Fruit fly (Drosophila melanogaster): ENCODE results near the gene Dhc64C.

The Dhc64C gene

DNA sequence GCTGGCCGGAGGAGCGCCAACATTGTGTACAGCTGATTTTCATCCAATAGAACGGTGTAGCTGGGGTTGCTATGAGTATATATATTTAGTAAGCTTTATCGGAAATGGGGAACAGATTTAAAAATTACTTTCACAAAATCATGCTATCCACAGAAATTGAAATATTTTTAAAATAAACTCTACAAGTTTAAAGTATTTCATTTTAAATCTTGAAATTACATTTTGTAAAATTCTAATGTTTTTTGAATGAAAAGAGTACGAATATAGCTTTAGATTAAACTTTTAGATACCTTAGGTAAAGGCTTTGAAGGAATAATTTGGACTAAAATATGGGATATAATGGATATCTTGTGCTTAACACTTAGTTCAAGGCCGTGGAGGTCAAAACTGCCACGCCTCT lies 18.2 kb downstream of the Dhc64C start, which contains the start of gene CG18808:
CG18808 (minus strand) TSS at position 101 of the 400 bp plus-strand sequence.
- no peak for TF ChIP-seq D1 (tag; optimal IDR thresholded peaks at IDR 0.05)
- TF ChIP-seq Pif1B (GFP tag; optimal IDR thresholded peaks at IDR 0.05), result no peak
- TF ChIP-seq CG13204 (GFP tag; optimal IDR thresholded peaks at IDR 0.05), result no peak
- no peak for TF ChIP-seq Snoo (tag; optimal IDR thresholded peaks at IDR 0.05)
- TF ChIP-seq CG14655 (GFP tag; optimal IDR thresholded peaks at IDR 0.05), result no peak
- no peak for TF ChIP-seq CG17806 (tag; optimal IDR thresholded peaks at IDR 0.05)
- TF ChIP-seq fd96Ca (GFP tag; IDR thresholded peaks at IDR 0.05), result no peak
- no peak for TF ChIP-seq CG34367 (tag; optimal IDR thresholded peaks at IDR 0.05)

- TF ChIP-seq D1 (tag; optimal IDR thresholded peaks at IDR 0.05) (no peak), CG9948 (tag; optimal IDR thresholded peaks at IDR 0.05) (no peak), CG8301 (tag; optimal IDR thresholded peaks at IDR 0.05) (no peak), CG8159 (tag; optimal IDR thresholded peaks at IDR 0.05) (no peak), CG14655 (GFP tag; optimal IDR thresholded peaks at IDR 0.05) (no peak), CG34367 (tag; optimal IDR thresholded peaks at IDR 0.05) (no peak), CG10348 (GFP tag; IDR thresholded peaks at IDR 0.05) (no peak), CG12605 (GFP tag; IDR thresholded peaks at IDR 0.05) (no peak), fd96Ca (GFP tag; IDR thresholded peaks at IDR 0.05) (no peak), Pif1A (GFP tag; optimal IDR thresholded peaks at IDR 0.05) (no peak), CG32121 (GFP tag; IDR thresholded peaks at IDR 0.05) (no peak), gl (tag; optimal IDR thresholded peaks at IDR 0.05) (no peak), EcR (GFP tag; optimal IDR thresholded peaks at IDR 0.05) (no peak), CG17806 (tag; optimal IDR thresholded peaks at IDR 0.05) (no peak), rn (GFP tag; IDR thresholded peaks at IDR 0.05) (no peak), CG15710 (tag; optimal IDR thresholded peaks at IDR 0.05) (no peak), Ets98B (GFP tag; IDR thresholded peaks at IDR 0.05) (no peak), CG13204 (GFP tag; optimal IDR thresholded peaks at IDR 0.05) (no peak), Pif1B (GFP tag; optimal IDR thresholded peaks at IDR 0.05) (no peak)
Observed at dm6 chr3L:4805751-4806150, 19.7 kb downstream of the Dhc64C start.

DNA sequence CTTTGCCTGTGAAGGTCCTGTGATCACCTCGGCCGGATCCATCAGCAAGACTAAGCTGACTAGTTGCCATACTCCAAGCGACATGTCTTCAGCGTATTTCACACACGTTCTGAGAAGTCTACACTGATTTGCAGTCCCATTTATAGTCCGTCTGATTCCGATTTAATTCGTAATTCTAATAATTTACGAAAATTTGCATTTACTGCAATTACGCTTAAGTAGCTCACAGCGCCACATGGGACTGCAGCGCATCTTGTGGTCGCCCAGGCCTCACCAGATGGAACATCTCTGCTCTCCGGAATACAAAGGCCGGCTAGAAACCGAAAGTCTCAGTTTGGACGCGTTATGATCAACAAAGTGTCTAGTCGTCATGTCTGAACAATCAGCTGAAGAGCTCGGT lies 20.3 kb downstream of the Dhc64C start, which contains the start of gene CG7509:
CG7509 (minus strand) TSS at position 101 of the 400 bp plus-strand sequence.
- no peak for TF ChIP-seq CG17806 (tag; optimal IDR thresholded peaks at IDR 0.05)
- TF ChIP-seq CG4496 (GFP tag; IDR thresholded peaks at IDR 0.05), result no peak
- TF ChIP-seq Snoo (tag; optimal IDR thresholded peaks at IDR 0.05), result no peak
- no peak for TF ChIP-seq Pif1B (GFP tag; optimal IDR thresholded peaks at IDR 0.05)
- no peak for TF ChIP-seq CG14655 (GFP tag; optimal IDR thresholded peaks at IDR 0.05)
- TF ChIP-seq CG32121 (GFP tag; IDR thresholded peaks at IDR 0.05), result no peak
- no peak for TF ChIP-seq CG9948 (tag; optimal IDR thresholded peaks at IDR 0.05)
- no peak for TF ChIP-seq CG15710 (tag; optimal IDR thresholded peaks at IDR 0.05)
- no peak for TF ChIP-seq rn (GFP tag; IDR thresholded peaks at IDR 0.05)
- no peak for TF ChIP-seq gl (tag; optimal IDR thresholded peaks at IDR 0.05)
- TF ChIP-seq EcR (GFP tag; optimal IDR thresholded peaks at IDR 0.05), result no peak
- no peak for TF ChIP-seq CG13204 (GFP tag; optimal IDR thresholded peaks at IDR 0.05)
- no peak for TF ChIP-seq D1 (tag; optimal IDR thresholded peaks at IDR 0.05)
- no peak for TF ChIP-seq CG10348 (GFP tag; IDR thresholded peaks at IDR 0.05)
- TF ChIP-seq CG8301 (tag; optimal IDR thresholded peaks at IDR 0.05), result no peak
- TF ChIP-seq Ets98B (GFP tag; IDR thresholded peaks at IDR 0.05), result no peak

- TF ChIP-seq Ets98B (GFP tag; IDR thresholded peaks at IDR 0.05), result no peak
- TF ChIP-seq fd96Ca (GFP tag; IDR thresholded peaks at IDR 0.05), result peak; percentile 14; the same call in 1 of the 3 replicates
Observed at dm6 chr3L:4800641-4801040, 24.8 kb downstream of the Dhc64C start.

DNA sequence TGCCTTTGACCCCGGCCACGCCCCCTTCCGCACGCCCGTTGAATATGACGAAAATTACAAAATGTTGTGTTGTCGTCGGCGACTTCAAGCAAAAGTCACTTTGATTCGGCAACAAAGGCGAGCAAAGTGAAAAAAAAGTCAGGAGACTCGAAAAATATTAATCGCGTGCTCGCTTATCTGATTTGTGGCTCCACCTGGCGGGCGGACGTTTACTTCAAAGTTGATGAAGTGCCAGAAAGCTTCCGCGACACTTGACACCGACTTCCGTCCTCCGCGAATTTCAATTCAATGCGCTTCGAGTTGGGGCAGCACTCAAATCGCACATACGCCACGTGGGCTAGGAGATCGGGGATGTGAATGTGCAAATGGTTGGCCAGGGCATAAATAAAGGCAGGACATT lies 49.1 kb downstream of the Dhc64C start:
- TF ChIP-seq D1 (tag; optimal IDR thresholded peaks at IDR 0.05) (no peak), Pif1B (GFP tag; optimal IDR thresholded peaks at IDR 0.05) (no peak), fd96Ca (GFP tag; IDR thresholded peaks at IDR 0.05) (no peak), CG8159 (tag; optimal IDR thresholded peaks at IDR 0.05) (no peak), CG12605 (GFP tag; IDR thresholded peaks at IDR 0.05) (no peak), CG4496 (GFP tag; IDR thresholded peaks at IDR 0.05) (no peak), Pif1A (GFP tag; optimal IDR thresholded peaks at IDR 0.05) (no peak), CG32121 (GFP tag; IDR thresholded peaks at IDR 0.05) (no peak), CG9948 (tag; optimal IDR thresholded peaks at IDR 0.05) (no peak), Ets98B (GFP tag; IDR thresholded peaks at IDR 0.05) (no peak), Snoo (tag; optimal IDR thresholded peaks at IDR 0.05) (no peak), CG8301 (tag; optimal IDR thresholded peaks at IDR 0.05) (no peak), EcR (GFP tag; optimal IDR thresholded peaks at IDR 0.05) (no peak), CG13204 (GFP tag; optimal IDR thresholded peaks at IDR 0.05) (no peak)

DNA sequence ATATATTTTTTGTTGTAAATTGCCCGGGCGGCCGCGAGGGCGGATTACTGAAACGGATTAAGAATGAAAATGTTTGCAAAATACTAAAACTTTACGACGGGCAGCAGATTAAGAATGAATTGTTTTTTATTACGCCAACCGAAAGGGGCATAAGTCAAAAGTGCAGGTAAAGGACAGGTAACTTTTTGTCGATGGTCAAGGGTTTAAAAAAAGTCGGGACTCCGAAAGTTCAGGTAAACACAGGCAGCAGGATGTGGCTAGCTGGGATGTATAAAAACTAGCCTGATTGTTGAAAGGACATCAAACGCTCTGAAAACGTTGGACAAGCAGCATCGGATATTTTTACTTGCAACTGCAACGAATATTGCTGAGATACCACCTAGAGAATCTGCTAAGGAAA lies 67.9 kb downstream of the Dhc64C start, which contains the start of gene CG13711:
CG13711 (plus strand) TSS at position 301 of the 400 bp plus-strand sequence.
- TF ChIP-seq Snoo (tag; optimal IDR thresholded peaks at IDR 0.05) (no peak), CG32121 (GFP tag; IDR thresholded peaks at IDR 0.05) (no peak), CG8301 (tag; optimal IDR thresholded peaks at IDR 0.05) (no peak), gl (tag; optimal IDR thresholded peaks at IDR 0.05) (no peak), D1 (tag; optimal IDR thresholded peaks at IDR 0.05) (no peak)
